Worm (Caenorhabditis elegans) whole organism, late embryonic: ENCODE measurements around the gene T03G11.10.

Experiments
- K02D7.2 ChIP-seq: sonication (generic microtip); optimal IDR thresholded peaks from 2 replicates; lab custom pipeline; 2017; ENCODE audit warnings: mild to moderate bottlenecking, missing genetic modification characterization, missing compliant biosample characterization
- ama-1 ChIP-seq: fragments of 150-350 bp; optimal IDR thresholded peaks from 2 replicates; lab custom pipeline; 2014
- ceh-19 ChIP-seq: fragments of 200-800 bp; sonication (Bioruptor generic); optimal IDR thresholded peaks from 2 replicates; lab custom pipeline; 2018; ENCODE audit warnings: mild to moderate bottlenecking, missing genetic modification characterization, missing compliant biosample characterization
- ceh-34 ChIP-seq: sonication (generic microtip); optimal IDR thresholded peaks from 2 replicates; lab custom pipeline; 2016; ENCODE audit warnings: mild to moderate bottlenecking, missing genetic modification characterization, missing compliant biosample characterization
- eyg-1 ChIP-seq: sonication (generic microtip); optimal IDR thresholded peaks from 2 replicates; lab custom pipeline; 2016; ENCODE audit warnings: missing genotype, missing genetic modification characterization, missing compliant biosample characterization
- fkh-10 ChIP-seq: fragments of 150-350 bp; optimal IDR thresholded peaks from 2 replicates; lab custom pipeline; 2014; ENCODE audit warnings: missing biosample characterization, missing genetic modification reagents, missing genetic modification characterization
- hlh-30 ChIP-seq: sonication (generic microtip); optimal IDR thresholded peaks from 2 replicates; lab custom pipeline; 2017; ENCODE audit warnings: antibody characterized with exemption, missing genetic modification characterization, missing compliant biosample characterization; ENCODE audit not compliant: insufficient read depth
- pha-2 ChIP-seq: sonication (generic microtip); optimal IDR thresholded peaks from 2 replicates; lab custom pipeline; 2017; ENCODE audit warnings: mild to moderate bottlenecking, missing genetic modification characterization, missing compliant biosample characterization
- pqm-1 ChIP-seq: sonication (generic microtip); optimal IDR thresholded peaks from 2 replicates; lab custom pipeline; 2016; ENCODE audit warnings: missing genetic modification characterization, missing compliant biosample characterization
- rnt-1 ChIP-seq: sonication (generic microtip); optimal IDR thresholded peaks from 2 replicates; lab custom pipeline; 2016; ENCODE audit warnings: missing genetic modification characterization, missing compliant biosample characterization
- sox-2 ChIP-seq: fragments of 200-800 bp; sonication (Bioruptor generic); IDR thresholded peaks from 2 replicates; pipeline ENCODE4 v1.3.6; 2022; ENCODE audit warnings: missing genetic modification reagents, missing genetic modification characterization, missing compliant biosample characterization
- unc-42 ChIP-seq: sonication (generic microtip); optimal IDR thresholded peaks from 2 replicates; lab custom pipeline; 2016; ENCODE audit warnings: missing genotype, missing genetic modification characterization, missing compliant biosample characterization
- unc-55 ChIP-seq: sonication (generic microtip); optimal IDR thresholded peaks from 2 replicates; lab custom pipeline; 2017; ENCODE audit warnings: missing biosample characterization, missing genetic modification reagents, missing genetic modification characterization

DNA sequence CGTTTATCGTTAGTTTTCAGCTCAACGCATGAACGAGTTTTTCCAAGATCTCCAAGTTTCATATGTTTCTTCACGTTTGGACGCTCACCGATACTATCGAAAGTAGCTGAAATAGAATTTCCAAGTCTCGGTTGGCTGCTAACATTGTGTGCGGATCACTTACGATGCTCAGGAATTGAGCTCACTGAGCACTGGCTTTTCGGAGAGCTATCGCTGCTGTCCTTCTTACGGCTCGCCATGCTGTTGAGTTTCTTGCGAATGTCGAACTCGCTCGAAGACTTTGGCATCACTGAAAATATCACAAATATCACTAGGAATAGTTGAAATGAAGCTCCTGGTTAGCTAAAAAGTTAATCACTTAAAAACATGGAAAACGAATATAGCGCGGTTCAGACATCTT lies 19.1 kb downstream of the T03G11.10 start:
- TF ChIP-seq fkh-10 (GFP tag; lab: Kevin White, UChicago) (no peak), rnt-1 (no peak), ama-1 (no peak), unc-55 (GFP tag; lab: Kevin White, UChicago) (no peak), eyg-1 (tag; lab: Kevin White, UChicago) (no peak), pqm-1 (tag; lab: Kevin White, UChicago) (no peak), sox-2 (no peak), hlh-30 (tag; lab: Kevin White, UChicago) (no peak), unc-42 (tag; lab: Kevin White, UChicago) (no peak), ceh-19 (no peak), ceh-34 (tag; lab: Kevin White, UChicago) (no peak), pha-2 (tag; lab: Kevin White, UChicago) (no peak), K02D7.2 (no peak)
